Worm (Caenorhabditis elegans) whole organism, L1 larva: ENCODE data around the gene F59F5.5.

ENCODE experiments used
- C16A3.4 ChIP-seq: fragments of 150-350 bp; optimal IDR thresholded peaks from 2 replicates; lab custom pipeline; 2014; ENCODE audit warnings: missing biosample characterization, missing genetic modification characterization
- irx-1 ChIP-seq: sonication (generic microtip); optimal IDR thresholded peaks from 2 replicates; lab custom pipeline; 2016; ENCODE audit warnings: missing genetic modification characterization, missing compliant biosample characterization
- isw-1 ChIP-seq: fragments of 200-800 bp; sonication (Bioruptor generic); IDR thresholded peaks from 2 replicates; pipeline ENCODE4 v1.3.6; 2022; ENCODE audit warnings: missing genetic modification characterization, missing compliant biosample characterization
- nhr-47 ChIP-seq: sonication (generic microtip); optimal IDR thresholded peaks from 2 replicates; lab custom pipeline; 2016; ENCODE audit warnings: mild to moderate bottlenecking, missing genetic modification characterization, moderate library complexity, missing compliant biosample characterization
- pqm-1 ChIP-seq: sonication (generic microtip); optimal IDR thresholded peaks from 3 replicates; lab custom pipeline; 2017; ENCODE audit warnings: missing biosample characterization, missing genetic modification characterization
- rnt-1 ChIP-seq: sonication (generic microtip); optimal IDR thresholded peaks from 2 replicates; lab custom pipeline; 2016; ENCODE audit warnings: mild to moderate bottlenecking, missing genetic modification characterization, moderate library complexity, missing compliant biosample characterization
- skn-1 ChIP-seq: fragments of 150-350 bp; optimal IDR thresholded peaks from 2 replicates; lab custom pipeline; 2014; ENCODE audit warnings: missing biosample characterization, missing genetic modification characterization
- snpc-4 ChIP-seq: fragments of 150-350 bp; optimal IDR thresholded peaks from 2 replicates; lab custom pipeline; 2014; ENCODE audit warnings: missing biosample characterization, missing genetic modification characterization
- tbx-2 ChIP-seq: sonication (generic microtip); optimal IDR thresholded peaks from 2 replicates; lab custom pipeline; 2016; ENCODE audit warnings: missing genetic modification characterization, missing compliant biosample characterization
- unc-62 ChIP-seq: fragments of 150-350 bp; optimal IDR thresholded peaks from 2 replicates; lab custom pipeline; 2014; ENCODE audit warnings: missing biosample characterization, missing genetic modification reagents, missing genetic modification characterization
- xbp-1 ChIP-seq: sonication (generic microtip); optimal IDR thresholded peaks from 2 replicates; lab custom pipeline; 2016; ENCODE audit warnings: missing genetic modification characterization, missing compliant biosample characterization

- TF ChIP-seq rnt-1 (tag; lab: Kevin White, UChicago) (no peak), nhr-47 (no peak), unc-62 (GFP tag; lab: Kevin White, UChicago) (no peak), irx-1 (tag; lab: Kevin White, UChicago) (no peak), C16A3.4 (tag; lab: Kevin White, UChicago) (no peak), isw-1 (GFP tag; lab: Robert Waterston, UW) (no peak), xbp-1 (tag; lab: Kevin White, UChicago) (no peak), pqm-1 (tag; lab: Kevin White, UChicago) (no peak), snpc-4 (tag; lab: Kevin White, UChicago) (no peak), tbx-2 (no peak), skn-1 (tag; lab: Kevin White, UChicago) (no peak)
Measured at ce11 chrX:10545716-10546115, at the start of gene F59F5.5.
